Worm (Caenorhabditis elegans) whole organism, L3 larva: ENCODE results near the gene krr-1.

Source experiments
- R02D3.7 ChIP-seq: fragments of 150-350 bp; optimal IDR thresholded peaks from 2 replicates; lab custom pipeline; 2014; ENCODE audit warnings: missing biosample characterization, missing genetic modification characterization
- ZK546.5 ChIP-seq: sonication (generic microtip); optimal IDR thresholded peaks from 2 replicates; lab custom pipeline; 2017; ENCODE audit warnings: missing biosample characterization, missing genetic modification characterization
- ama-1 ChIP-seq: fragments of 150-350 bp; optimal IDR thresholded peaks from 2 replicates; lab custom pipeline; 2018
- ceh-82 ChIP-seq: fragments of 150-350 bp; optimal IDR thresholded peaks from 2 replicates; lab custom pipeline; 2014; ENCODE audit warnings: missing biosample characterization, missing genetic modification characterization
- ceh-9 ChIP-seq: sonication (generic microtip); optimal IDR thresholded peaks from 2 replicates; lab custom pipeline; 2018; ENCODE audit warnings: missing biosample characterization, missing genetic modification characterization
- daf-12 ChIP-seq: fragments of 150-350 bp; optimal IDR thresholded peaks from 2 replicates; lab custom pipeline; 2014; ENCODE audit warnings: missing biosample characterization, missing genetic modification reagents, missing genetic modification characterization
- egl-5 ChIP-seq: fragments of 150-350 bp; optimal IDR thresholded peaks from 2 replicates; lab custom pipeline; 2017; ENCODE audit warnings: missing biosample characterization, missing genetic modification reagents, missing genetic modification characterization, inconsistent platforms
- elt-1 ChIP-seq: fragments of 150-350 bp; optimal IDR thresholded peaks from 2 replicates; lab custom pipeline; 2014; ENCODE audit warnings: missing biosample characterization, missing genetic modification characterization
- elt-2 ChIP-seq: sonication (generic microtip); optimal IDR thresholded peaks from 2 replicates; lab custom pipeline; 2016; ENCODE audit warnings: missing genetic modification reagents, mild to moderate bottlenecking, missing genetic modification characterization, missing compliant biosample characterization
- elt-3 ChIP-seq, 3 experiments: fragments of 150-350 bp in 1 of 3; sonication (generic microtip) in 2 of 3; optimal IDR thresholded peaks; 2 replicates in 2 of 3; 4 replicates in 1 of 3; lab custom pipeline; 2014 to 2017; ENCODE audit warnings: missing biosample characterization in 3 of 3, missing genetic modification characterization in 3 of 3
- eor-1 ChIP-seq, 2 experiments: fragments of 150-350 bp; optimal IDR thresholded peaks; 2 replicates each; lab custom pipeline; 2014 to 2018; ENCODE audit warnings: missing biosample characterization in 2 of 2, missing genetic modification characterization in 2 of 2
- fkh-2 ChIP-seq: fragments of 150-350 bp; optimal IDR thresholded peaks from 2 replicates; lab custom pipeline; 2014; ENCODE audit warnings: missing biosample characterization, missing genetic modification reagents, missing genetic modification characterization
- fos-1 ChIP-seq: fragments of 150-350 bp; optimal IDR thresholded peaks from 2 replicates; lab custom pipeline; 2014; ENCODE audit warnings: missing biosample characterization, missing genetic modification characterization
- jun-1 ChIP-seq: fragments of 150-350 bp; optimal IDR thresholded peaks from 2 replicates; lab custom pipeline; 2014; ENCODE audit warnings: missing biosample characterization, missing genetic modification reagents, missing genetic modification characterization
- lin-15B ChIP-seq: fragments of 150-350 bp; optimal IDR thresholded peaks from 2 replicates; lab custom pipeline; 2014; ENCODE audit warnings: missing biosample characterization, missing genetic modification characterization
- lin-39 ChIP-seq: fragments of 150-350 bp; optimal IDR thresholded peaks from 2 replicates; lab custom pipeline; 2018; ENCODE audit warnings: missing biosample characterization, missing genetic modification reagents, missing genetic modification characterization
- lsy-12 ChIP-seq: sonication (generic microtip); optimal IDR thresholded peaks from 2 replicates; lab custom pipeline; 2016; ENCODE audit warnings: mild to moderate bottlenecking, missing genetic modification characterization, missing compliant biosample characterization
- mdl-1 ChIP-seq: fragments of 150-350 bp; optimal IDR thresholded peaks from 2 replicates; lab custom pipeline; 2014; ENCODE audit warnings: missing biosample characterization, missing genetic modification characterization
- nfya-1 ChIP-seq: sonication (generic microtip); optimal IDR thresholded peaks from 2 replicates; lab custom pipeline; 2017; ENCODE audit warnings: missing genetic modification characterization, mild to moderate bottlenecking, missing compliant biosample characterization, antibody characterized with exemption, moderate library complexity; ENCODE audit not compliant: insufficient read depth
- nhr-11 ChIP-seq: fragments of 150-350 bp; optimal IDR thresholded peaks from 2 replicates; lab custom pipeline; 2014; ENCODE audit warnings: missing biosample characterization, missing genetic modification characterization
- nhr-12 ChIP-seq: fragments of 150-350 bp; optimal IDR thresholded peaks from 2 replicates; lab custom pipeline; 2014; ENCODE audit warnings: missing biosample characterization, missing genetic modification characterization
- nhr-23 ChIP-seq: fragments of 150-350 bp; optimal IDR thresholded peaks from 2 replicates; lab custom pipeline; 2014; ENCODE audit warnings: missing biosample characterization, missing genetic modification reagents, missing genetic modification characterization
- nhr-237 ChIP-seq: fragments of 150-350 bp; optimal IDR thresholded peaks from 2 replicates; lab custom pipeline; 2014; ENCODE audit warnings: missing biosample characterization, missing genetic modification characterization
- nhr-25 ChIP-seq: sonication (generic microtip); optimal IDR thresholded peaks from 2 replicates; lab custom pipeline; 2017; ENCODE audit warnings: missing biosample characterization, missing genetic modification characterization
- nhr-28 ChIP-seq: fragments of 150-350 bp; optimal IDR thresholded peaks from 2 replicates; lab custom pipeline; 2014; ENCODE audit warnings: missing biosample characterization, missing genetic modification characterization
- nhr-43 ChIP-seq: sonication (generic microtip); optimal IDR thresholded peaks from 2 replicates; lab custom pipeline; 2016; ENCODE audit warnings: mild to moderate bottlenecking, missing genetic modification characterization, missing compliant biosample characterization; ENCODE audit not compliant: poor library complexity, severe bottlenecking
- nhr-67 ChIP-seq: fragments of 150-350 bp; optimal IDR thresholded peaks from 2 replicates; lab custom pipeline; 2014; ENCODE audit warnings: missing biosample characterization, missing genetic modification characterization
- nhr-77 ChIP-seq: fragments of 150-350 bp; optimal IDR thresholded peaks from 2 replicates; lab custom pipeline; 2014; ENCODE audit warnings: missing biosample characterization, missing genetic modification characterization
- pha-4 ChIP-seq: fragments of 150-350 bp; optimal IDR thresholded peaks from 2 replicates; lab custom pipeline; 2014; ENCODE audit warnings: missing biosample characterization, missing genetic modification reagents, missing genetic modification characterization
- skn-1 ChIP-seq: fragments of 150-350 bp; optimal IDR thresholded peaks from 2 replicates; lab custom pipeline; 2014; ENCODE audit warnings: missing biosample characterization, missing genetic modification characterization
- snpc-4 ChIP-seq: fragments of 150-350 bp; optimal IDR thresholded peaks from 2 replicates; lab custom pipeline; 2014; ENCODE audit warnings: missing biosample characterization, missing genetic modification characterization
- unc-39 ChIP-seq: sonication (generic microtip); optimal IDR thresholded peaks from 4 replicates; lab custom pipeline; 2017; ENCODE audit warnings: missing biosample characterization, missing genetic modification characterization
- zag-1 ChIP-seq: fragments of 150-350 bp; optimal IDR thresholded peaks from 2 replicates; lab custom pipeline; 2014; ENCODE audit warnings: missing biosample characterization, missing genetic modification characterization
- ztf-11 ChIP-seq: fragments of 150-350 bp; optimal IDR thresholded peaks from 2 replicates; lab custom pipeline; 2014; ENCODE audit warnings: missing biosample characterization, missing genetic modification characterization
- ztf-4 ChIP-seq: fragments of 150-350 bp; optimal IDR thresholded peaks from 2 replicates; lab custom pipeline; 2014; ENCODE audit warnings: missing biosample characterization, missing genetic modification characterization

krr-1 gene

DNA sequence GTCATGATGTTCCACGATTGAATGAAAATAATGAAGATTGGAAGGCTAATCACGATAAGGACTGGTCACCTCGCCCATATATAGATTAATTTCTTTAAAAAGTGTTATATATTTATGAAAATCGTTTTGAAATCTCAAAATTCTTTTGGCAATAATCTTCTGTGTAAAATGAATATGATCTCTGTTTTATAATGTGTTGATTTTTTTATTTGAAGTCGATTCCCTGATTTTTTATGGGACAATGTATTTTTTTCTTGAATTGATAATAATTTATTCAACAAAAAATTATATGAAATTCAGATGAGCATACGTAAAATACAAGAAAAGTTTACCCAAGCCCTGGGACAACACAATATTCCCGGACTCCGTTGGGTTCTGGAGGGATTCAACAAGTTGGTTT is 8.5 kb downstream of the krr-1 start, which contains the start of gene C05C8.1:
Gene C05C8.1, plus strand, starts transcription at position 301 of the 400 bp plus-strand sequence.
- no peak for TF ChIP-seq lsy-12 (tag; lab: Kevin White, UChicago)
- TF ChIP-seq nhr-28: no peak

- TF ChIP-seq nfya-1 (no peak), snpc-4 (tag; lab: Kevin White, UChicago) (no peak), nhr-23 (tag; lab: Kevin White, UChicago) (peak; percentile 55)
Observed at ce11 chrV:7246951-7247350, 16.0 kb downstream of the krr-1 start, which contains the start of gene C05C8.7. C05C8.7 (minus strand) TSS chrV:7247050.

DNA sequence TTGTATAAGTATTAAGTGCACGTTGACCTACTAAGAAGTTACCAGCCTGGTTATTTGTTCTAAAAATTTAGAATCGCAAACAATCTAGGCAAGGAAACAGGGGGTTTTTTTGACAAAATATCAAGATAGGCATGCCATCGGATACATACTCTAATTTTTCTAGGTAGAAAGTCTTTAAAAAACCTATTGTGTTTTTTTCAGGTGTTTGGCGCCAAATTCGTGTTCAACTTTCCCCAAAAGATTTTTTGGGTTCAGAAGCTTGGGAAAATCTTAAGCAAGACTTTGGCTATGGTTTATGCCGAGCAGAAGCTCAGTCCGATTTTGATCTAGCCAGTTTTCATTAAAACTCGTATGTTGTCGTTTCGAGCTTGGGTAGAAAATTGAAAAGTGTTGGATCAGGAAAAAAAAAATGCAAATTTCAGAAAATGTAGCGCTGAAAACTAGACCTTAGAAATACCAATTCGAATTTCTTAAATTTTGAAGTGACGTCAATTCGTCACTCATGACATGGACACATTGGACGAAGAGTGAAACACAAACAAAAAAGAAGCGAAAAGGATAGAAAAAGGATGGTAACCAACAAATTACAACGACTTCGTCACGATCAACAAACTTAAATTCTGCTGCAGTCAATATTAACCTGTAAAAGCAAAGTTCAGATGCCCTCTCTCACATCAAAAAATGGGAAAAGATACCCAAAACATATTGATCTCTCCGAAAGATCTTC is 17.4 kb downstream of the krr-1 start:
- TF ChIP-seq snpc-4 (tag; lab: Kevin White, UChicago) (no peak), ceh-9 (tag; lab: Kevin White, UChicago) (no peak), nhr-12 (tag; lab: Kevin White, UChicago) (no peak), pha-4 (tag; lab: Kevin White, UChicago) (no peak), ceh-82 (tag; lab: Kevin White, UChicago) (no peak), daf-12 (tag; lab: Kevin White, UChicago) (no peak), ama-1 (lab: Kevin White, UChicago) (no peak), lin-15B (tag; lab: Kevin White, UChicago) (no peak)

- TF ChIP-seq elt-3 (tag; optimal IDR thresholded peaks at IDR 0.05; lab: Kevin White, UChicago): no peak
Observed at ce11 chrV:7255095-7255494, 24.1 kb downstream of the krr-1 start, which contains the start of gene C05C8.8. C05C8.8 (minus strand) TSS chrV:7255195.

DNA sequence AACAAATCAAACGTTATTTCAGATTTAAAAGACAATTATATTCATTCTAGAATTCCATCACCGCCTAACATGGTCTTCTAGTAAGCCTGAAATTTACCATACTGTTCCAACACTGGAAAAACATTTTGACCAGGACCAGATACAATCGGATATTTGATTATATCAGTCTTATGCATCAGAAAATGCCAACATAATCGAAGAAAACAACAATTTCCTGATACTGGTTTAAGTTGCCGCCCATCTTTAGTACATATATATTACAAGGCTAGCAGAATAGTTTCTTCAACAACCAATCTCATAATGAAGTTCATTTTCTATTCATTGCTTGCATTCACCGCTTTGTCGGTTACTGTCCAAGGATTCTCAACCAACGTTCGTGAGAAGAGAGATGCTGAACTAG is 28.0 kb downstream of the krr-1 start, which contains the start of gene C13A2.12:
Gene C13A2.12, plus strand, starts transcription at position 301 of the 400 bp plus-strand sequence.
- TF ChIP-seq nhr-25 (tag; lab: Kevin White, UChicago) (no peak), skn-1 (tag; lab: Kevin White, UChicago) (no peak), mdl-1 (tag; lab: Kevin White, UChicago) (no peak), lsy-12 (tag; lab: Kevin White, UChicago) (no peak), nhr-11 (tag; lab: Kevin White, UChicago) (no peak), daf-12 (tag; lab: Kevin White, UChicago) (no peak), ama-1 (lab: Kevin White, UChicago) (no peak), fkh-2 (tag; lab: Kevin White, UChicago) (no peak), elt-2 (tag; lab: Kevin White, UChicago) (no peak), ZK546.5 (tag; lab: Kevin White, UChicago) (no peak), lin-15B (tag; lab: Kevin White, UChicago) (no peak), nhr-77 (tag; lab: Kevin White, UChicago) (no peak), egl-5 (no peak), fos-1 (tag; lab: Kevin White, UChicago) (no peak), ztf-11 (no peak), unc-39 (tag; lab: Kevin White, UChicago) (no peak), nhr-43 (tag; lab: Kevin White, UChicago) (no peak), lin-39 (no peak), eor-1 (tag; optimal IDR thresholded peaks at IDR 0.05; lab: Kevin White, UChicago) (no peak)

- TF ChIP-seq nhr-77 (tag; lab: Kevin White, UChicago) (no peak), jun-1 (tag; lab: Kevin White, UChicago) (no peak), nhr-237 (tag; lab: Kevin White, UChicago) (no peak), eor-1 (tag; optimal IDR thresholded peaks at IDR 0.05; lab: Kevin White, UChicago) (no peak), nhr-67 (tag; lab: Kevin White, UChicago) (no peak), nfya-1 (no peak), nhr-43 (tag; lab: Kevin White, UChicago) (no peak), zag-1 (tag; lab: Kevin White, UChicago) (no peak), elt-1 (tag; lab: Kevin White, UChicago) (no peak), ztf-4 (no peak), lsy-12 (tag; lab: Kevin White, UChicago) (no peak), R02D3.7 (tag; lab: Kevin White, UChicago) (no peak), ceh-9 (tag; lab: Kevin White, UChicago) (no peak)
- TF ChIP-seq, all 47 proteins: peak for 0
Observed at ce11 chrV:7264042-7264441, 33.1 kb downstream of the krr-1 start, which contains the start of gene C13A2.9. C13A2.9 (minus strand) TSS chrV:7264142.
